Worm (Caenorhabditis elegans) whole organism, L4 larva: ENCODE results near the gene arrd-22.

ENCODE experiments used
- F10B5.3 ChIP-seq: sonication (generic microtip); optimal IDR thresholded peaks from 2 replicates; lab custom pipeline; 2016; ENCODE audit warnings: mild to moderate bottlenecking, missing genetic modification characterization, missing compliant biosample characterization
- F44E2.7 ChIP-seq: fragments of 200-800 bp; sonication (Bioruptor generic); IDR thresholded peaks from 2 replicates; pipeline ENCODE4 v2.1.2; 2022; ENCODE audit warnings: missing genetic modification characterization, missing compliant biosample characterization
- T20F7.1 ChIP-seq: fragments of 200-800 bp; sonication (Bioruptor generic); optimal IDR thresholded peaks from 2 replicates; lab custom pipeline; 2018; ENCODE audit warnings: mild to moderate bottlenecking, missing genetic modification characterization, missing compliant biosample characterization
- Y105C5A.15 ChIP-seq: fragments of 200-800 bp; sonication (Bioruptor generic); IDR thresholded peaks from 2 replicates; pipeline ENCODE4 v1.3.6; 2022; ENCODE audit warnings: missing genetic modification characterization, missing compliant biosample characterization
- ZK337.2 ChIP-seq: fragments of 200-800 bp; sonication (Bioruptor generic); IDR thresholded peaks from 2 replicates; pipeline ENCODE4 v1.3.6; 2022; ENCODE audit warnings: missing genetic modification reagents, missing genetic modification characterization, missing compliant biosample characterization
- aha-1 ChIP-seq: fragments of 150-350 bp; peaks from one replicate; lab custom pipeline; 2014; ENCODE audit warnings: missing biosample characterization, missing genetic modification characterization
- arid-1 ChIP-seq: fragments of 200-800 bp; sonication (Bioruptor generic); conservative IDR thresholded peaks from 2 replicates; pipeline ENCODE4 v1.3.6; 2022; ENCODE audit warnings: missing genetic modification reagents, missing genetic modification characterization, missing compliant biosample characterization
- ces-1 ChIP-seq: fragments of 150-350 bp; sonication (generic microtip); optimal IDR thresholded peaks from 4 replicates; lab custom pipeline; 2014; ENCODE audit warnings: missing biosample characterization, missing genetic modification reagents, missing genetic modification characterization
- ctbp-1 ChIP-seq: fragments of 200-800 bp; sonication (Bioruptor generic); IDR thresholded peaks from 2 replicates; pipeline ENCODE4 v1.3.6; 2022; ENCODE audit warnings: missing genetic modification reagents, missing genetic modification characterization, missing compliant biosample characterization
- daf-16 ChIP-seq, 3 experiments: sonication (generic microtip); optimal IDR thresholded peaks; 2 replicates each; lab custom pipeline; 2016 to 2017; ENCODE audit warnings: missing genetic modification characterization in 3 of 3, missing genetic modification reagents in 3 of 3, mild to moderate bottlenecking in 2 of 3, missing compliant biosample characterization in 2 of 3, missing biosample characterization in 1 of 3, moderate library complexity in 1 of 3
- daf-8 ChIP-seq: fragments of 200-800 bp; sonication (Bioruptor generic); IDR thresholded peaks from 2 replicates; pipeline ENCODE4 v1.3.6; 2022; ENCODE audit warnings: missing genetic modification characterization, missing compliant biosample characterization
- dmd-6 ChIP-seq: fragments of 200-800 bp; sonication (Bioruptor generic); IDR thresholded peaks from 2 replicates; pipeline ENCODE4 v1.3.6; 2022; ENCODE audit warnings: missing genetic modification reagents, missing genetic modification characterization, missing compliant biosample characterization
- dmd-8 ChIP-seq: fragments of 200-800 bp; sonication (Bioruptor generic); IDR thresholded peaks from 2 replicates; pipeline ENCODE4 v1.3.6; 2022; ENCODE audit warnings: missing genetic modification characterization, missing compliant biosample characterization
- dpl-1 ChIP-seq: fragments of 150-350 bp; optimal IDR thresholded peaks from 2 replicates; lab custom pipeline; 2014; ENCODE audit warnings: missing biosample characterization, missing genetic modification reagents, missing genetic modification characterization
- duxl-1 ChIP-seq: sonication (generic microtip); optimal IDR thresholded peaks from 2 replicates; lab custom pipeline; 2016; ENCODE audit warnings: mild to moderate bottlenecking, missing genetic modification characterization, moderate library complexity, missing compliant biosample characterization; ENCODE audit not compliant: poor library complexity
- fkh-10 ChIP-seq: fragments of 150-350 bp; optimal IDR thresholded peaks from 2 replicates; lab custom pipeline; 2014; ENCODE audit warnings: missing biosample characterization, missing genetic modification reagents, missing genetic modification characterization
- hlh-30 ChIP-seq: sonication (generic microtip); optimal IDR thresholded peaks from 2 replicates; lab custom pipeline; 2017; ENCODE audit warnings: antibody characterized with exemption, mild to moderate bottlenecking, missing genetic modification characterization, missing compliant biosample characterization; ENCODE audit not compliant: insufficient read depth
- lim-7 ChIP-seq: fragments of 200-800 bp; sonication (Bioruptor generic); IDR thresholded peaks from 2 replicates; pipeline ENCODE4 v1.3.6; 2022; ENCODE audit warnings: missing genetic modification characterization, missing compliant biosample characterization
- lin-15B ChIP-seq: fragments of 150-350 bp; sonication (generic microtip); optimal IDR thresholded peaks from 3 replicates; lab custom pipeline; 2014; ENCODE audit warnings: missing biosample characterization, missing genetic modification characterization
- mdl-1 ChIP-seq, 2 experiments: fragments of 150-350 bp in 1 of 2; sonication (generic microtip) in 1 of 2; optimal IDR thresholded peaks; 2 replicates each; lab custom pipeline; 2014 to 2017; ENCODE audit warnings: missing biosample characterization in 2 of 2, missing genetic modification characterization in 2 of 2
- mes-2 ChIP-seq: sonication (generic microtip); optimal IDR thresholded peaks from 2 replicates; lab custom pipeline; 2016; ENCODE audit warnings: missing genotype, mild to moderate bottlenecking, missing genetic modification characterization, missing compliant biosample characterization; ENCODE audit not compliant: poor library complexity, severe bottlenecking
- nhr-10 ChIP-seq: fragments of 150-350 bp; optimal IDR thresholded peaks from 2 replicates; lab custom pipeline; 2014; ENCODE audit warnings: missing biosample characterization, missing genetic modification characterization
- nhr-237 ChIP-seq: sonication (generic microtip); optimal IDR thresholded peaks from 2 replicates; lab custom pipeline; 2017; ENCODE audit warnings: missing biosample characterization, missing genetic modification characterization
- nhr-6 ChIP-seq: fragments of 150-350 bp; optimal IDR thresholded peaks from 2 replicates; lab custom pipeline; 2014; ENCODE audit warnings: missing biosample characterization, missing genetic modification characterization
- nhr-76 ChIP-seq: fragments of 150-350 bp; optimal IDR thresholded peaks from 2 replicates; lab custom pipeline; 2014; ENCODE audit warnings: missing biosample characterization, missing genetic modification characterization
- pqm-1 ChIP-seq: sonication (generic microtip); optimal IDR thresholded peaks from 2 replicates; lab custom pipeline; 2017; ENCODE audit warnings: missing biosample characterization, missing genetic modification characterization
- set-16 ChIP-seq: fragments of 200-800 bp; sonication (Bioruptor generic); IDR thresholded peaks from 2 replicates; pipeline ENCODE4 v1.3.6; 2022; ENCODE audit warnings: missing genetic modification reagents, missing genetic modification characterization, missing compliant biosample characterization
- skn-1 ChIP-seq: fragments of 150-350 bp; optimal IDR thresholded peaks from 2 replicates; lab custom pipeline; 2014; ENCODE audit warnings: missing biosample characterization, missing genetic modification characterization
- unc-130 ChIP-seq: sonication (generic microtip); optimal IDR thresholded peaks from 2 replicates; lab custom pipeline; 2016; ENCODE audit warnings: missing genetic modification reagents, missing genetic modification characterization, missing compliant biosample characterization
- unc-62 ChIP-seq, 3 experiments: fragments of 150-350 bp in 1 of 3; sonication (generic microtip); optimal IDR thresholded peaks in 2 of 3; peaks in 1 of 3; 1 replicate in 1 of 3; 2 replicates in 2 of 3; lab custom pipeline; 2014 to 2017; ENCODE audit warnings: missing biosample characterization in 3 of 3, missing genetic modification characterization in 3 of 3, missing genetic modification reagents in 3 of 3, missing genotype in 1 of 3
- zip-11 ChIP-seq: fragments of 200-800 bp; sonication (Bioruptor generic); IDR thresholded peaks from 2 replicates; pipeline ENCODE4 v1.3.6; 2022; ENCODE audit warnings: missing genetic modification characterization, missing compliant biosample characterization
- zip-2 ChIP-seq: fragments of 150-350 bp; optimal IDR thresholded peaks from 2 replicates; lab custom pipeline; 2014; ENCODE audit warnings: missing biosample characterization, missing genetic modification characterization

Gene arrd-22

DNA sequence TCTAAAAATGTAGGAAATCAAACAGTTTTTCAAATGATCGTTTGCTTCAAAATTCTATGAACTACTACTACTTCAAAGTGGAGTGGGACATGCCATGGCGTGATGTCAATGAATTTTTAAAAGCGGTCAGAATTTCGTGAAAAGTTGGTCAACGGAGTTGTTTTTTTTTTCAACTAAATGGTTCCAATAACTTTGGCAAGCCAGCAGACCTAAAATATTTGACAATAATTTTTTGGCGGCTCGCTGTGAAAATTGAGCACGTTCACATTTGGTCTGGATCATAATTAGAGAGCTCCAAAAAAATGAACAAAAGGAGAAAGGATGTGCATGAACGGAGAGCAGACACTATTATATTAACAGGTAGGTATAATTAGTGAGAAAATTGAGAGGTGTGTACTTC is 40.0 kb downstream of the arrd-22 start:
- TF ChIP-seq aha-1 (tag; lab: Kevin White, UChicago), result peak; percentile 70
- peak in 1 of 2 experiments; percentile 91 for TF ChIP-seq unc-62 (GFP tag; optimal IDR thresholded peaks at IDR 0.05 in 1 of 2; lab: Kevin White, UChicago)
- no peak for TF ChIP-seq unc-62 (tag; optimal IDR thresholded peaks at IDR 0.05; lab: Kevin White, UChicago)
- no peak for TF ChIP-seq T20F7.1 (GFP tag; lab: Kevin White, UChicago)
- no peak for TF ChIP-seq dpl-1 (GFP tag; lab: Kevin White, UChicago)

DNA sequence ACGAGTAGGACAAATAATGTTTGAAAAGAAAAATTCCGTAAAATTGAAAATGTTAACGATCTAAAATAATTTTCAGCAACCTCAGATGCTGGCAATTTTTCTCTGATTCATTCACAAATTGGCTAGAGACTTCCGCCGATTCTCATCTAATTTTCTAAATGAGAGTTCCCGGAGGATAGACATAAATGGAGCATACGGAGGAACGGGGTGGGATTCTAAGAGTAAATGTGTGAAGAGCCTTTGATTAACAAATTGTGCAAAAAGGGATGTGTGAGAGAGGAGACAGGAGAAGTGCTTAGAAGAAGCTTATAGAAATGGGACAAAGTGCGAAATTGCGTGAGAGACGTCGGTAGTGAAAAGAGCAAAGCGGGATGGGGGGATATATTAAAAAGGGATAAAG is 41.3 kb downstream of the arrd-22 start:
- TF ChIP-seq unc-130 (GFP tag; lab: Kevin White, UChicago) (no peak), T20F7.1 (GFP tag; lab: Kevin White, UChicago) (no peak), daf-8 (GFP tag; lab: Robert Waterston, UW) (no peak), fkh-10 (GFP tag; lab: Kevin White, UChicago) (peak; percentile 21), nhr-76 (tag; lab: Kevin White, UChicago) (no peak), pqm-1 (tag; lab: Kevin White, UChicago) (no peak), unc-62 (GFP tag; optimal IDR thresholded peaks at IDR 0.05 in 1 of 2; lab: Kevin White, UChicago) (peak in 1 of 2 experiments; percentile 10), unc-62 (tag; optimal IDR thresholded peaks at IDR 0.05; lab: Kevin White, UChicago) (no peak), nhr-10 (no peak), skn-1 (tag; lab: Kevin White, UChicago) (no peak), F44E2.7 (GFP tag; lab: Robert Waterston, UW) (no peak), zip-2 (tag; lab: Kevin White, UChicago) (no peak), duxl-1 (tag; lab: Kevin White, UChicago) (no peak), Y105C5A.15 (no peak), lim-7 (GFP tag; lab: Robert Waterston, UW) (no peak)

DNA sequence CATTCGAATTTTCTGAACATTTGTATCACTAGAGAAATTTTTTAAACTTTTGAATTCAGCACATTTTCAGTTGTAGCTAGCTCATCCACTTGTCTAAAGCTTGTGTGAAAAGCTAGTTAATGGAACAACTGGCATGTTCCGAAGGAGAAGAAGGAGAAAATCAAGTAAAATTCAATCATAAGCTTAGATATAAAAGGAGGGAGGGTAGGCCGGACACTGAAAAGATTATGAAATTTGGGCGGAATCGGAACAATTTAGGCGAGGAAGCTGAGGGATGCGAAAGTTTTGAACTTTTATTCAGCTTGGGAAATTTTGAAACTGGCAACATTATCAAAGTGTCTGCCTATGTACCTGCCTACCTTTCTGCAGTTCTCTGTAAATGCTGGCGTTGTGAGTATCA is 42.2 kb downstream of the arrd-22 start:
- no peak for TF ChIP-seq daf-16 (GFP tag; optimal IDR thresholded peaks at IDR 0.05; lab: Kevin White, UChicago)
- TF ChIP-seq daf-16 (tag; optimal IDR thresholded peaks at IDR 0.05; lab: Kevin White, UChicago), result no peak
- TF ChIP-seq dmd-6, result no peak
- peak; percentile 58 for TF ChIP-seq ces-1
- TF ChIP-seq dmd-8 (GFP tag; lab: Robert Waterston, UW), result no peak
- no peak for TF ChIP-seq ZK337.2 (GFP tag; lab: Robert Waterston, UW)
- TF ChIP-seq fkh-10 (GFP tag; lab: Kevin White, UChicago), result peak; percentile 7
- no peak for TF ChIP-seq nhr-76 (tag; lab: Kevin White, UChicago)
- no peak for TF ChIP-seq mes-2 (tag; lab: Kevin White, UChicago)

DNA sequence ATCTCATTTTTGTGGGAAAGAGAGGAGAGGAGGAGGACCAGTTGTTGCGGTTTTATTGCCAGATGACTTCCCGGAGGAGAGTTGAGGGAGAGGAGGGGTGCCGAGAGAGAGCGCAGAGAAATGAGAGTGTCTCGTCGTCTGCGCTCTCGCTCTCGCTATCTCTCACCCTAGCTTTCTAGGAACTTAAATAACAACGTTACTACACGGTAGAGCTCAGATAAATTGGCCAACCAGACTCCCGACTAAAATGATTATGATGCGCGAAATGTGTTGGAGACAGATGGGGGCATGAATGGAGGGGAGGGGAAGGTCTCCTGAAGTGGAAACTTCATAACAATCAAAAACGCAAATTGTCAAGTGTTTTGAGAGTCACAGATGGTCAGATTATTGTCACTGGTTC is 44.3 kb downstream of the arrd-22 start:
- TF ChIP-seq F10B5.3 (tag; lab: Kevin White, UChicago) (no peak), lin-15B (tag; lab: Kevin White, UChicago) (no peak), mdl-1 (tag; optimal IDR thresholded peaks at IDR 0.05; lab: Kevin White, UChicago) (no peak), hlh-30 (no peak), unc-62 (GFP tag; optimal IDR thresholded peaks at IDR 0.05 in 1 of 2; lab: Kevin White, UChicago) (peak in 1 of 2 experiments; percentile 54), unc-62 (tag; optimal IDR thresholded peaks at IDR 0.05; lab: Kevin White, UChicago) (no peak), ctbp-1 (GFP tag; lab: Robert Waterston, UW) (no peak), arid-1 (GFP tag; lab: Robert Waterston, UW) (no peak), zip-11 (no peak), nhr-6 (no peak), nhr-237 (tag; lab: Kevin White, UChicago) (no peak), aha-1 (tag; lab: Kevin White, UChicago) (peak; percentile 71), set-16 (GFP tag; lab: Robert Waterston, UW) (peak; percentile 37; the same call in 1 of the 2 replicates)
